Fruit fly (Drosophila melanogaster): ENCODE data around the gene CG33557.

DNA sequence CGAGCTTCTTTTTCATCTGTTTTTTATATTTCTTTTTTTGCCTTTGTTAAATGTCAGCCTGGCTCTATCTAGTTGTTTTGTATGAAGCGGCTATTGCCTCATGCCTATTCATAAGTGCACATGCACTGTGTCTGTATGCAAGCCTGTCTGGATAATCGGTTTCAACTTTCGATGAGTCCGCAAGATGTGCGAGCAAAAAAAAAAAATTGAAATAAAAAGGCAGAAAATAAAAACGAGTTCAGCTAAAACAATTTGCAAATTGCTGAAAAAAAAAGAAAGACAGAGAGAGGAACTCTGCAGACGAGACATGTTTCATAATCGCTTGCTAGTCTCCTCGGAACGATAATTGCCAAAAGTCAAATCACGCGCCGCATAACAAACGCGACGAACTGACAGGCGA is 36.8 kb downstream of the CG33557 start:
- no peak for TF ChIP-seq CG9139 (GFP tag; optimal IDR thresholded peaks at IDR 0.05)
- TF ChIP-seq CG1621 (tag; optimal IDR thresholded peaks at IDR 0.05): no peak
- TF ChIP-seq fd59A (GFP tag; optimal IDR thresholded peaks at IDR 0.05): no peak
